Worm (Caenorhabditis elegans): ENCODE results near the gene fipr-28.
"Not testable (repeated sequence)": the region's sequence is repeated elsewhere in the genome, so short reads cannot be mapped to it uniquely, and the experiment has no call there.

Gene fipr-28

DNA sequence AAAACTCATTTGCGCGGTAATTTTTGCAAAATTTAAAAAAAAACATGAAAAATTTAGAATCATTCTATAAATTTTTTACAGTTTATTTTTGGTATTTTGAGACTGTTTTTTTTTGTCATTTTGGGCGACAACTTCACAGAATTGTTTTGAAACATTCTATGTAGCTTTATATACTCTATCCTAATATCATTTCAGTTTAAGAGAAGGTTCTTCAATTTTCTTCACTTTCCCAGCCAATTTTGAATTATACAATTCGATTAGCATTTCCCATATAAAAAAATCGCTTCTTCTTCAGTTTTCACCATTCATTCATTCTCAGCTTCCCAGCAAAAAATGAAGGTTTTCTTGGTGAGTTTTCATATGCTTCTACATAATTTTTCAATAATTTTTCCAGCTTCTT is at the start of gene fipr-28:
Gene fipr-28 (plus strand): TSS at position 301 of the 400 bp plus-strand sequence.
- TF ChIP-seq elt-1 (tag; optimal IDR thresholded peaks at IDR 0.05) = no peak
- no peak for TF ChIP-seq ztf-11 (tag; optimal IDR thresholded peaks at IDR 0.05)
- no peak for TF ChIP-seq ama-1 (optimal IDR thresholded peaks at IDR 0.05)
- TF ChIP-seq zag-1 (tag; optimal IDR thresholded peaks at IDR 0.05) = no peak
- no peak for TF ChIP-seq lsy-2 (tag; optimal IDR thresholded peaks at IDR 0.05)
- TF ChIP-seq mdl-1 (tag; optimal IDR thresholded peaks at IDR 0.05) = no peak
- TF ChIP-seq dmd-4 (tag; optimal IDR thresholded peaks at IDR 0.05) = no peak
- no peak for TF ChIP-seq aly-2 (tag; optimal IDR thresholded peaks at IDR 0.05)
- no peak for TF ChIP-seq unc-62 (GFP tag; optimal IDR thresholded peaks at IDR 0.05)

DNA sequence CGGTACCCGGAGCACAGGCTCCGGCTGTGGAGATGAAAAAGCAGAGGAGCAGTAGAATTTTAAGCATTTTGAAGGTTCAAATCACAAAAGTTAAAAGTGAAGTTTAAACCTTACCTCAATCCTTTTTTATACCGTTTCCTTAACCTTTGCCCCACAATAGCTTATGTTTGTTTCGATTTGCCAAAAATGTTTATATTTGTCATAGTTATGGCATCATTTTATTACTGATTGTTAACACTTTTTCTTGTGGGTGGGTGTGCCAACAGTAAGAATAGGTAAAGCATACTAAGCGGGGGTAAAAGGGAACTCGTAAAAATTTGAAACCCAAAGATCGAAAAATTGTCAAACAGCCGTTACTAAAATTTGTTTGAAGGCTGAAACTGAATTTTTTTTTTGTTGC is 49.3 kb upstream of the fipr-28 start, which contains the start of gene Y51H4A.8:
Gene Y51H4A.8 (minus strand): TSS at position 101 of the 400 bp plus-strand sequence.
- TF ChIP-seq elt-1 (tag; optimal IDR thresholded peaks at IDR 0.05) (no peak), dmd-4 (tag; optimal IDR thresholded peaks at IDR 0.05) (no peak), egl-27 (tag; optimal IDR thresholded peaks at IDR 0.05) (no peak), F13H6.1 (tag; optimal IDR thresholded peaks at IDR 0.05) (no peak), lin-11 (tag; optimal IDR thresholded peaks at IDR 0.05) (no peak)

DNA sequence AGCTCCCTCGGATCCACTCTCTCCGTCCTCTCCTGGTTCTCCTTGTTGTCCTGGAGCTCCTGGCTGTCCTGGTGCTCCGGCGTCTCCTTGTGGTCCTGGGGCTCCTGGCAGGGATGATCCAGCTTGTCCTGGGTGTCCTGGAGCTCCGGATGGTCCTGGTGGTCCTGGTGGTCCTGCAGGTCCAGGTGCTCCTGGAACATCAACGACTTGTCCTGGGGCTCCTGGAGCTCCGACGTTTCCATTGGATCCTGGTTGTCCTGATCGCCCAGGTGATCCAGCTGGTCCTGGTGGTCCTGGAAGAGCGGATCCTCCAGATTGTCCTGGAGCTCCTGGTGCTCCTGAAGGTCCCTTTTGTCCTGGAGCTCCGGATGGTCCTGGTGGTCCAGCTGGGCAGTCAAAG is 26.2 kb upstream of the fipr-28 start:
- TF ChIP-seq fos-1 (tag; optimal IDR thresholded peaks at IDR 0.05) = no peak

DNA sequence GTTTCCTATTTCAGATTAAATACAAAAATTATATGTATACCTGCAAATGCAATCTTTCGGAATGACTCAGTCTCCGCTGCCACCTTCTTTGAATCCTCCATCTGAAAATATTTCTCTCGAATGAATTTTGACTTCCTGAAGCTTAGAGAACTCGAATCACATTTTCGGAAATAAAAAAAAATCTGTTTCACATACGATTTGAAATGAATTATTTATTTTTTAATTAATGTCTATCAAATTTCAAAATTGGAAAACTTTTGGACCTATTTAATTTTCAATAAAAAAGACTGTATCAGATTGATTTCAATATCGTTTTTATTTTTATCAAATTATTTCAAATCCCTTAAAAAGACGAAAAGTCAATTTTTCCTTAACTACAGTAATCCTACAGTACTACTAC is 25.1 kb upstream of the fipr-28 start, which contains the start of gene col-137:
Gene col-137 (minus strand): TSS at position 101 of the 400 bp plus-strand sequence.
- TF ChIP-seq nhr-10 (tag; optimal IDR thresholded peaks at IDR 0.05) (no peak), mab-5 (tag; optimal IDR thresholded peaks at IDR 0.05) (no peak), nhr-11 (tag; optimal IDR thresholded peaks at IDR 0.05) (no peak), zag-1 (tag; optimal IDR thresholded peaks at IDR 0.05) (no peak), elt-1 (tag; optimal IDR thresholded peaks at IDR 0.05) (no peak), skn-1 (tag; optimal IDR thresholded peaks at IDR 0.05) (no peak)

DNA sequence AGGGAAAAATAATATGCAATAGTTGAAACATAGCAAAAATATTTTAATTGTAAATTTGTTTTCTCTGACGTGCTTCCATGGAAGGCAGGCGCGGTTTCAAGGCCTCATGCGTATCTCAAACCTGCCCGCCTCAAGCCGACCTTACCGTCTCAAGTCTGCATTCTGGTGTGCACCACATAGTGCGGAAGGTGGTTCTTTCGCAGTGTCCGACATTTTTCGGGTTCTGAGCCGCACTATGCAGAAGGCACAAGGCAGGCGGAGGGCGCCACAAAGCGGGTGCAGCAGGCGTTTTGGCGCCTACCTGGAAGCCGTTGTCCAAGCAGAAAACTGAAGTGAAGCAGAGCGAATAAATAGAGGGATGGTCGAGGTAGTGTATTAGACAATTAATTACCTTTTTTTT is 5.3 kb upstream of the fipr-28 start:
- TF ChIP-seq crh-2 (tag; optimal IDR thresholded peaks at IDR 0.05) (no peak), R02D3.7 (tag; optimal IDR thresholded peaks at IDR 0.05) (no peak), nhr-6 (tag; optimal IDR thresholded peaks at IDR 0.05) (no peak), ceh-16 (tag; optimal IDR thresholded peaks at IDR 0.05) (no peak), nhr-237 (tag; optimal IDR thresholded peaks at IDR 0.05) (no peak), nhr-11 (tag; optimal IDR thresholded peaks at IDR 0.05) (no peak), F13H6.1 (tag; optimal IDR thresholded peaks at IDR 0.05) (no peak), dmd-4 (tag; optimal IDR thresholded peaks at IDR 0.05) (no peak), ceh-82 (tag; optimal IDR thresholded peaks at IDR 0.05) (no peak), sma-9 (GFP tag; optimal IDR thresholded peaks at IDR 0.05) (no peak), sma-9 (tag; optimal IDR thresholded peaks at IDR 0.05) (no peak)

DNA sequence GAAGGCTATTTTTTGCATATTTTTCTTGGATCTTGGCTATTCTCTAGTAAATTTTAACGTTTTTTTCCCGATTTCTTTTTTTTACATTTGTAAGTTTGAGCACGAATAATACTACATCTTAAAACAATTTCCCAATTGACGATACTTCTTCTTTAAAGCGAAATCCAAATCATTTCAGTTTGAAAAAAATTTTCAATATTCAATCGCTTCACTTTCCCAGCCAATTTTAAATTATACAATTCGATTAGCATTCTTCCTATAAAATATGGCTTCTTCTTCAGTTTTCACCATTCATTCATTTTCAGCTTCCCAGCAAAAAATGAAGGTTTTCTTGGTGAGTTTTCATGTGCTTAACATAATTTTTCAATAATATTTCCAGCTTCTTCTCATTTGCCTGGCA is 1.9 kb upstream of the fipr-28 start, which contains the start of gene fip-7:
Gene fip-7 (plus strand): TSS at position 301 of the 400 bp plus-strand sequence.
- TF ChIP-seq egl-27 (tag; optimal IDR thresholded peaks at IDR 0.05); blmp-1 (tag; optimal IDR thresholded peaks at IDR 0.05; ENCODE audit: insufficient read depth); lin-39 (tag; optimal IDR thresholded peaks at IDR 0.05): not testable (repeated sequence)

DNA sequence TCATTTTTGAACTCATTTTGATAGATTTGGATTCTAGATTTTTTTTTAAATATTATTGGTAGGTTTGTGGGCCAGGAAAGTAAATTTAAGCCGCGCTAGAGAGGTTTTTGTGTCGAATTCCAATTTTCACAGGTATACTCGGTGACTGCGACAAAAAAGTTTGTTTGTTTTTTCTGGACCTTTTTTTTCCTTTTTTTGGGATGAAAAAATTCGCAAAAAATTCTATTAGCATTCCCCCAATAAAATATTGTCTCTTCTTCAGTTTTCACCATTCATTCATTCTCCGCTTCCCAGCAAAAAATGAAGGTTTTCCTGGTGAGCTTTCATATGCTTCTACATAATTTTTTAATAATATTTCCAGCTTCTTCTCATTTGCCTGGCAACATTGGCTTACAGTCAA is 1.3 kb downstream of the fipr-28 start, which contains the start of gene Y51H4A.936:
Gene Y51H4A.936 (plus strand): TSS at position 301 of the 400 bp plus-strand sequence.
- no peak for TF ChIP-seq nhr-10 (tag; optimal IDR thresholded peaks at IDR 0.05)

DNA sequence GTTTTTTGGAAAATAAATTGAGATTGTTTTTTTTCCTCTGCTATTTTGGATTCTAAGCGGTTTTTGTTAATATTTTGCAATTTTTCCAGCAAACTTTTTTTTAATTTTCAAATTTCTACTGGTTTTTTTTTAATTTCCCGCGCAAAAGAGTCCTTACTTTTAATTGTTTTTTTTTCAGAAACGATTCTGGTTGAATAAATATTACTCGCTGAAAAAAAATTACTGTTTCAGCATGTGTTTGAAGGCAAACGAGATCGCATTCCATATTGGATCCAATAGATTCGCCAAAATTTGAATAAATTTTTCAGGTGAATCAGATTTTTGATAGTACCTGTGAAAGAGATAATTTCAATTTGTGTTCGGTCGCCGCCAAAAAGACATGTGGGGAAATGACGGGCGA is 2.0 kb downstream of the fipr-28 start:
- TF ChIP-seq fos-1 (tag; optimal IDR thresholded peaks at IDR 0.05) (no peak), ceh-82 (tag; optimal IDR thresholded peaks at IDR 0.05) (no peak), gmeb-1 (tag; optimal IDR thresholded peaks at IDR 0.05) (no peak), nhr-25 (tag; optimal IDR thresholded peaks at IDR 0.05) (no peak), C34F6.9 (tag; optimal IDR thresholded peaks at IDR 0.05) (no peak)

Data from whole organism, L2 larva.